Fruit fly (Drosophila melanogaster) Kc167 (cell line): Measurements from ENCODE around the gene CG9171.

Experiments
- Myc ChIP-seq: fragments of >200 bp; optimal IDR thresholded peaks from 2 replicates; lab custom pipeline; 2017; ENCODE audit warnings: missing external identifiers
- psq ChIP-seq: fragments of >200 bp; optimal IDR thresholded peaks from 2 replicates; lab custom pipeline; 2017; ENCODE audit warnings: missing external identifiers
- ttk ChIP-seq: sonication (Bioruptor generic); optimal IDR thresholded peaks from 2 replicates; lab custom pipeline; 2017; ENCODE audit warnings: missing external identifiers

DNA sequence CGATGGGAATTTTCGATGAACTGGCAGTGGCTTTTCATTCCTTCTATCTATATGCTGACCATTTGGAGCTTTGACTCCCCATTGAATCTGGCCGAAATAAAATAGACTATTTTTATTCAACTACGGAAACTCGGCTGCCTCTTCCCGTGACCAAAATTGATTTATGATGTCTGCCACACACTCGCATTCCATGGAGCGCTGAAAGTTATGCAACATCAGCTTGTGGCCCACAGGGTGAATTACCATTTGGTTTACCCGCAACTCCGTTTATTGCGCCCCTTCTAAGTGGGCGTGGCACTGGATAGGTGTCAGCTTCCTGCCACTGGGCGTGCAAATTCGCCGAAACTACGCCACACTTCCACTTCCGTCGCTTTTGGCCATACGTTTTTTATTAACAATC, 7.0 kb downstream of the CG9171 start:
- TF ChIP-seq Myc: no peak
- TF ChIP-seq ttk (lab: Kevin White, UChicago): no peak
- no peak for TF ChIP-seq psq (lab: Kevin White, UChicago)
